Worm (Caenorhabditis elegans): ENCODE data around the gene math-22.
"Not testable (repeated sequence)": the region's sequence is repeated elsewhere in the genome, so short reads cannot be mapped to it uniquely, and the experiment has no call there.

DNA sequence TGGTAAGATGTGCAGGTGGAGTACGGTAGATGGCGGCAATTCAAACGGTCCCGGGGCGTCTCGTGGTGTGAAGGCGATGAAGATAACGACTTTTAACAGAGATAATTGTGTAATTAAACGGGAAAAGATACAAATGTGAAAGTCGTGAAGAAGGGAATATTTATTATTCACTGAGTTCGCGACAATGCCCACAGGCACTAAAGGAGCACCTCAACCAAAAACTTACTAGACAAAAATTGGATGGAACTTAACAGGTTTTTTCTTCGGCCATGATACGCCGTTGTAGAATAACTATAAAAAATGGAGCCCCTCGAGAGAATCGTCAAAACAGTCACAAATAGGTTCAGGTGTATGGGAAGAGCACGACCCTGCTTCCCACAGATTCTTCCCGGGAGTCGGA, 42.9 kb upstream of the math-22 start, which contains the start of gene fbxb-98:
- not testable (repeated sequence) for TF ChIP-seq nhr-237, daf-12, ceh-82 (tag; optimal IDR thresholded peaks at IDR 0.05)

All from whole organism, L3 larva.